Comparison of ENCODE assay signal across 1 fruit fly cellular context in genomic region chrX:16371923-16372322, dm6.
A peak's percentile ranks its signal among the peaks of the same experiment; 100 is the strongest.
TF ChIP-seq lines count a peak whose summit lies in the region.

No protein-coding gene starts in this region.

TF ChIP-seq in whole organism, embryonic, 481 proteins besides CTCF, POLR2A, EP300 and RAD21 (continued from another document):
- TF ChIP-seq CG17361 (GFP tag; IDR thresholded peaks at IDR 0.05; lab: Robert Waterston, UW) = no peak; the same call in 2 of the 3 replicates
- TF ChIP-seq chn (GFP tag; optimal IDR thresholded peaks at IDR 0.05; lab: Kevin White, UChicago) = no peak
- TF ChIP-seq ara (GFP tag; IDR thresholded peaks at IDR 0.05; lab: Robert Waterston, UW) = no peak
- no peak for TF ChIP-seq tna (GFP tag; IDR thresholded peaks at IDR 0.05; lab: Robert Waterston, UW; ENCODE audit: partially characterized antibody)
- TF ChIP-seq CG13624 (GFP tag; optimal IDR thresholded peaks at IDR 0.05; lab: Kevin White, UChicago) = no peak
- no peak for TF ChIP-seq z (GFP tag; IDR thresholded peaks at IDR 0.05; lab: Robert Waterston, UW)
- TF ChIP-seq Fer1 (GFP tag; optimal IDR thresholded peaks at IDR 0.05; lab: Kevin White, UChicago) = no peak
- TF ChIP-seq CG11696 (GFP tag; IDR thresholded peaks at IDR 0.05; lab: Robert Waterston, UW) = no peak
- TF ChIP-seq CG3281 (GFP tag; optimal IDR thresholded peaks at IDR 0.05; lab: Kevin White, UChicago) = peak; percentile 42
- no peak for TF ChIP-seq Tbp (GFP tag; optimal IDR thresholded peaks at IDR 0.05; lab: Kevin White, UChicago)
- TF ChIP-seq CG18262 (tag; optimal IDR thresholded peaks at IDR 0.05; lab: Kevin White, UChicago) = peak; percentile 36
- TF ChIP-seq crp (GFP tag; optimal IDR thresholded peaks at IDR 0.05; lab: Kevin White, UChicago) = peak in 1 of 2 experiments; percentile 5
- TF ChIP-seq CG30403 (GFP tag; optimal IDR thresholded peaks at IDR 0.05; lab: Kevin White, UChicago) = peak; percentile 28
- no peak for TF ChIP-seq CG12942 (GFP tag; optimal IDR thresholded peaks at IDR 0.05; lab: Kevin White, UChicago)
- TF ChIP-seq sens (GFP tag; lab: Kevin White, UChicago) = peak; percentile 69
- no peak for TF ChIP-seq CG3065 (GFP tag; optimal IDR thresholded peaks at IDR 0.05; lab: Kevin White, UChicago)
- TF ChIP-seq inv (GFP tag; IDR thresholded peaks at IDR 0.05; lab: Robert Waterston, UW; ENCODE audit: partially characterized antibody) = no peak
- TF ChIP-seq btn (GFP tag; optimal IDR thresholded peaks at IDR 0.05; lab: Kevin White, UChicago) = no peak
- TF ChIP-seq Chrac-16 (GFP tag; optimal IDR thresholded peaks at IDR 0.05; lab: Kevin White, UChicago) = peak; percentile 14
- TF ChIP-seq CG8290 (GFP tag; optimal IDR thresholded peaks at IDR 0.05; lab: Kevin White, UChicago) = no peak
- no peak for TF ChIP-seq CG8290 (tag; optimal IDR thresholded peaks at IDR 0.05; lab: Kevin White, UChicago)
- no peak for TF ChIP-seq CG12071 (GFP tag; optimal IDR thresholded peaks at IDR 0.05; lab: Kevin White, UChicago)
- TF ChIP-seq CG10565 (GFP tag; optimal IDR thresholded peaks at IDR 0.05; lab: Kevin White, UChicago) = no peak
- TF ChIP-seq CG6813 (GFP tag; optimal IDR thresholded peaks at IDR 0.05; lab: Kevin White, UChicago) = no peak
- TF ChIP-seq sqz (GFP tag; optimal IDR thresholded peaks at IDR 0.05; lab: Kevin White, UChicago) = no peak
- TF ChIP-seq E2f1 (GFP tag; IDR thresholded peaks at IDR 0.05; lab: Robert Waterston, UW) = no peak
- no peak for TF ChIP-seq CG1602 (GFP tag; optimal IDR thresholded peaks at IDR 0.05; lab: Kevin White, UChicago)
- TF ChIP-seq CG4820 (GFP tag; optimal IDR thresholded peaks at IDR 0.05; lab: Kevin White, UChicago) = no peak
- TF ChIP-seq CG14667 (GFP tag; IDR thresholded peaks at IDR 0.05; lab: Robert Waterston, UW) = no peak
- no peak for TF ChIP-seq Sox102F (GFP tag; optimal IDR thresholded peaks at IDR 0.05; lab: Kevin White, UChicago)
- peak; percentile 17 for TF ChIP-seq zf30C (GFP tag; optimal IDR thresholded peaks at IDR 0.05; lab: Kevin White, UChicago)
- no peak for TF ChIP-seq ems (GFP tag; optimal IDR thresholded peaks at IDR 0.05; lab: Kevin White, UChicago)
- TF ChIP-seq lab (GFP tag; optimal IDR thresholded peaks at IDR 0.05; lab: Kevin White, UChicago) = no peak
- no peak for TF ChIP-seq prd (optimal IDR thresholded peaks at IDR 0.05; lab: Kevin White, UChicago)
- TF ChIP-seq prd (GFP tag; IDR thresholded peaks at IDR 0.05; lab: Robert Waterston, UW) = no peak
- no peak for TF ChIP-seq gsb-n (tag; optimal IDR thresholded peaks at IDR 0.05; lab: Kevin White, UChicago)
- TF ChIP-seq Drgx (GFP tag; IDR thresholded peaks at IDR 0.05; lab: Robert Waterston, UW) = peak; percentile 52; the same call in 1 of the 2 replicates
- peak; percentile 12 for TF ChIP-seq CG10267 (tag; optimal IDR thresholded peaks at IDR 0.05; lab: Kevin White, UChicago)
- TF ChIP-seq hb (GFP tag; IDR thresholded peaks at IDR 0.05; lab: Robert Waterston, UW; ENCODE audit: partially characterized antibody) = no peak
- no peak for TF ChIP-seq Mes4 (GFP tag; optimal IDR thresholded peaks at IDR 0.05; lab: Kevin White, UChicago)
- TF ChIP-seq pfk (GFP tag; optimal IDR thresholded peaks at IDR 0.05; lab: Kevin White, UChicago) = no peak
